Fruit fly (Drosophila melanogaster) whole organism, prepupa: ENCODE results near the gene Ccdc58.
A peak's percentile ranks its signal among the peaks of the same experiment; 100 is the strongest.

Experiments used
- Blimp-1 ChIP-seq: fragments of 200-800 bp; sonication (Bioruptor generic); optimal IDR thresholded peaks from 3 replicates; lab custom pipeline; 2017; ENCODE audit warnings: missing biosample characterization, missing genetic modification characterization, mild to moderate bottlenecking, moderate library complexity, missing genetic modification reagents
- CG10669 ChIP-seq: fragments of 200-800 bp; sonication (Bioruptor generic); optimal IDR thresholded peaks from 3 replicates; lab custom pipeline; 2018; ENCODE audit warnings: missing biosample characterization, mild to moderate bottlenecking, missing genetic modification characterization, moderate library complexity
- CG11294 ChIP-seq: fragments of 200-800 bp; sonication (Bioruptor generic); IDR thresholded peaks from 2 replicates; pipeline ENCODE4 v1.3.6; 2022; ENCODE audit warnings: missing biosample characterization, missing genetic modification characterization
- CG11762 ChIP-seq: fragments of 200-800 bp; sonication (Bioruptor generic); optimal IDR thresholded peaks from 3 replicates; lab custom pipeline; 2016; ENCODE audit warnings: missing biosample characterization, missing genetic modification characterization; ENCODE audit not compliant: insufficient read depth
- CG11902 ChIP-seq: fragments of 200-800 bp; sonication (Bioruptor generic); optimal IDR thresholded peaks from 3 replicates; lab custom pipeline; 2016; ENCODE audit warnings: missing biosample characterization, missing genetic modification characterization
- CG1621 ChIP-seq: fragments of 200-800 bp; sonication (Bioruptor generic); optimal IDR thresholded peaks from 3 replicates; lab custom pipeline; 2018; ENCODE audit warnings: missing biosample characterization, mild to moderate bottlenecking, missing genetic modification characterization
- CG16779 ChIP-seq: fragments of 200-800 bp; sonication (Bioruptor generic); optimal IDR thresholded peaks from 3 replicates; lab custom pipeline; 2017; ENCODE audit warnings: missing biosample characterization, mild to moderate bottlenecking, missing genetic modification characterization
- CG3032 ChIP-seq: fragments of 200-800 bp; optimal IDR thresholded peaks from 2 replicates; lab custom pipeline; 2019; ENCODE audit warnings: missing biosample characterization, mild to moderate bottlenecking, missing genetic modification characterization, moderate library complexity
- CG31627 ChIP-seq: fragments of 200-800 bp; sonication (Bioruptor generic); optimal IDR thresholded peaks from 3 replicates; lab custom pipeline; 2016; ENCODE audit warnings: missing biosample characterization, missing genetic modification characterization
- CG34406 ChIP-seq: fragments of 200-800 bp; sonication (Bioruptor generic); optimal IDR thresholded peaks from 3 replicates; lab custom pipeline; 2016; ENCODE audit warnings: missing biosample characterization, missing genetic modification characterization
- CG3919 ChIP-seq: fragments of 200-800 bp; sonication (Bioruptor generic); optimal IDR thresholded peaks from 3 replicates; lab custom pipeline; 2016; ENCODE audit warnings: missing biosample characterization, missing genetic modification characterization
- CG4318 ChIP-seq: fragments of 200-800 bp; sonication (Bioruptor generic); optimal IDR thresholded peaks from 3 replicates; lab custom pipeline; 2017; ENCODE audit warnings: missing biosample characterization, mild to moderate bottlenecking, missing genetic modification characterization
- CG6163 ChIP-seq: fragments of 200-800 bp; sonication (Bioruptor generic); IDR thresholded peaks from 3 replicates; pipeline ENCODE4 v1.3.6; 2022; ENCODE audit warnings: missing biosample characterization, missing genetic modification characterization
- CG6792 ChIP-seq: fragments of 200-800 bp; sonication (Bioruptor generic); optimal IDR thresholded peaks from 3 replicates; lab custom pipeline; 2016; ENCODE audit warnings: missing biosample characterization, missing genetic modification characterization
- CG6854 ChIP-seq: fragments of 200-800 bp; sonication (Bioruptor generic); optimal IDR thresholded peaks from 2 replicates; lab custom pipeline; 2017; ENCODE audit warnings: missing biosample characterization, mild to moderate bottlenecking, missing genetic modification characterization
- CG7368 ChIP-seq: fragments of 200-800 bp; sonication (Bioruptor generic); optimal IDR thresholded peaks from 3 replicates; lab custom pipeline; 2016; ENCODE audit warnings: missing biosample characterization, missing genetic modification characterization
- CG8319 ChIP-seq: fragments of 200-800 bp; sonication (Bioruptor generic); optimal IDR thresholded peaks from 3 replicates; lab custom pipeline; 2016; ENCODE audit warnings: missing biosample characterization, missing genetic modification characterization
- CG8632 ChIP-seq: fragments of 200-800 bp; sonication (Bioruptor generic); optimal IDR thresholded peaks from 3 replicates; lab custom pipeline; 2016; ENCODE audit warnings: missing biosample characterization, missing genetic modification characterization
- CG9139 ChIP-seq: fragments of 200-800 bp; sonication (Bioruptor generic); optimal IDR thresholded peaks from 3 replicates; lab custom pipeline; 2017; ENCODE audit warnings: missing biosample characterization, mild to moderate bottlenecking, missing genetic modification characterization
- Ets21C ChIP-seq: fragments of 200-800 bp; sonication (Bioruptor generic); optimal IDR thresholded peaks from 3 replicates; lab custom pipeline; 2016; ENCODE audit warnings: missing biosample characterization, missing genetic modification characterization
- Hr38 ChIP-seq: sonication (Bioruptor generic); optimal IDR thresholded peaks from 2 replicates; lab custom pipeline; 2016; ENCODE audit warnings: missing biosample characterization, missing genetic modification characterization
- Hr4 ChIP-seq: fragments of 200-800 bp; sonication (Bioruptor generic); optimal IDR thresholded peaks from 3 replicates; lab custom pipeline; 2016; ENCODE audit warnings: missing biosample characterization, missing genetic modification characterization
- Lpt ChIP-seq: fragments of 200-800 bp; sonication (Bioruptor generic); optimal IDR thresholded peaks from 3 replicates; lab custom pipeline; 2016; ENCODE audit warnings: missing biosample characterization, missing genetic modification characterization
- Met ChIP-seq: fragments of 200-800 bp; sonication (Bioruptor generic); optimal IDR thresholded peaks from 3 replicates; lab custom pipeline; 2016; ENCODE audit warnings: missing biosample characterization, missing genetic modification characterization
- Smox ChIP-seq: fragments of 200-800 bp; sonication (Bioruptor generic); optimal IDR thresholded peaks from 3 replicates; lab custom pipeline; 2016; ENCODE audit warnings: missing biosample characterization, missing genetic modification characterization
- Sox102F ChIP-seq: fragments of 200-800 bp; sonication (Bioruptor generic); optimal IDR thresholded peaks from 2 replicates; lab custom pipeline; 2016; ENCODE audit warnings: missing biosample characterization, mild to moderate bottlenecking, missing genetic modification characterization
- Sox15 ChIP-seq: fragments of 200-800 bp; sonication (Bioruptor generic); optimal IDR thresholded peaks from 3 replicates; lab custom pipeline; 2016; ENCODE audit warnings: missing biosample characterization, missing genetic modification characterization
- achi ChIP-seq: fragments of 200-800 bp; sonication (Bioruptor generic); optimal IDR thresholded peaks from 3 replicates; lab custom pipeline; 2016; ENCODE audit warnings: missing biosample characterization, missing genetic modification characterization
- acj6 ChIP-seq: fragments of 200-800 bp; sonication (Bioruptor generic); optimal IDR thresholded peaks from 3 replicates; lab custom pipeline; 2016; ENCODE audit warnings: missing biosample characterization, missing genetic modification characterization
- dac ChIP-seq: fragments of 200-800 bp; sonication (Bioruptor generic); optimal IDR thresholded peaks from 2 replicates; lab custom pipeline; 2017; ENCODE audit warnings: missing biosample characterization, mild to moderate bottlenecking, missing genetic modification characterization
- eg ChIP-seq: fragments of 200-800 bp; sonication (Bioruptor generic); IDR thresholded peaks from 3 replicates; pipeline ENCODE4 v1.3.6; 2022; ENCODE audit warnings: missing biosample characterization, missing genetic modification characterization
- esn ChIP-seq: fragments of 200-800 bp; sonication (Bioruptor generic); optimal IDR thresholded peaks from 2 replicates; lab custom pipeline; 2016; ENCODE audit warnings: missing biosample characterization, mild to moderate bottlenecking, missing genetic modification characterization, moderate library complexity
- fd59A ChIP-seq: fragments of 200-800 bp; sonication (Bioruptor generic); optimal IDR thresholded peaks from 2 replicates; lab custom pipeline; 2017; ENCODE audit warnings: missing biosample characterization, mild to moderate bottlenecking, missing genetic modification characterization, missing genetic modification reagents
- fd85E ChIP-seq: fragments of 200-800 bp; sonication (Bioruptor generic); optimal IDR thresholded peaks from 3 replicates; lab custom pipeline; 2016; ENCODE audit warnings: missing biosample characterization, missing genetic modification characterization
- lz ChIP-seq: fragments of 200-800 bp; sonication (Bioruptor generic); optimal IDR thresholded peaks from 3 replicates; lab custom pipeline; 2016; ENCODE audit warnings: missing biosample characterization, missing genetic modification characterization
- net ChIP-seq: fragments of 200-800 bp; sonication (Bioruptor generic); optimal IDR thresholded peaks from 3 replicates; lab custom pipeline; 2016; ENCODE audit warnings: missing biosample characterization, missing genetic modification characterization
- salr ChIP-seq, 2 experiments: fragments of 200-800 bp; sonication (Bioruptor generic); optimal IDR thresholded peaks; 3 replicates each; lab custom pipeline; 2016 to 2018; ENCODE audit warnings: missing biosample characterization in 2 of 2, missing genetic modification characterization in 2 of 2, mild to moderate bottlenecking in 1 of 2
- svp ChIP-seq: fragments of 200-800 bp; sonication (Bioruptor generic); peaks from one replicate; lab custom pipeline; 2016; ENCODE audit warnings: missing biosample characterization, missing genetic modification characterization

Ccdc58 gene

dm6 chr3L:19836375-19836937 is 31.5 kb downstream of the Ccdc58 start, which contains the start of gene kto:
Gene kto, plus strand, starts transcription at chr3L:19836614.
- TF ChIP-seq Lpt (no peak), esn (GFP tag; lab: Kevin White, UChicago) (no peak), fd59A (GFP tag; lab: Kevin White, UChicago) (no peak), fd85E (GFP tag; lab: Kevin White, UChicago) (no peak), CG1621 (tag; lab: Kevin White, UChicago) (no peak), CG8632 (GFP tag; lab: Kevin White, UChicago) (no peak), achi (GFP tag; lab: Kevin White, UChicago) (no peak), net (no peak), CG8319 (GFP tag; lab: Kevin White, UChicago) (no peak), CG34406 (GFP tag; lab: Kevin White, UChicago) (no peak)
- TF ChIP-seq, all 60 proteins: peak for 0

DNA sequence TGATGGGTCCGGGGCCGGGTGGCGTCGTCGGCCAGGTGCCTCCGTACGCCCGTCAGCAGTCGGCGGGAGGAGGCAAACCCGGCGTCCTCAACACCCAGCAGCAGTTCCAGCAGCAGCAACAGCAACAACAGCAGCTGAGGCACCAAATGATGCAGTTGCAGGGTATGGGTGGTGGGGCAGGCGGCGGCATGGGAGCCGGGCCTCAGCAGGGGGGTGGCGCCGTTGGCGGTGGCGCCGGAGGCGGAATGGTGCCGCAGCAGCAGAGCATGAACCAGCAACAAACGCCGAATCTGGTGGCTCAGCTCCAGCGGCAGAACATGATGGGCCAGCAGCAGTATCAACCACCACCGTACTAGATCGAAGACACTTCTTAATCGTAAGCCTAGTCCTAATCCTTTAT is 39.5 kb downstream of the Ccdc58 start:
- no peak for TF ChIP-seq CG11762 (GFP tag; lab: Kevin White, UChicago)
- TF ChIP-seq CG31627 = no peak
- TF ChIP-seq esn (GFP tag; lab: Kevin White, UChicago) = no peak
- no peak for TF ChIP-seq CG9139 (GFP tag; lab: Kevin White, UChicago)
- TF ChIP-seq CG8319 (GFP tag; lab: Kevin White, UChicago) = no peak
- no peak for TF ChIP-seq CG6854 (GFP tag; lab: Kevin White, UChicago)
- no peak for TF ChIP-seq CG11294 (GFP tag; lab: Robert Waterston, UW)
- no peak for TF ChIP-seq salr (GFP tag; optimal IDR thresholded peaks at IDR 0.05; lab: Kevin White, UChicago)
- no peak for TF ChIP-seq Hr4 (GFP tag; lab: Kevin White, UChicago)
- no peak for TF ChIP-seq CG7368 (GFP tag; lab: Kevin White, UChicago)
- no peak for TF ChIP-seq Smox (GFP tag; lab: Kevin White, UChicago)
- no peak for TF ChIP-seq svp (GFP tag; lab: Kevin White, UChicago)
- no peak for TF ChIP-seq Sox102F (GFP tag; lab: Kevin White, UChicago)
- TF ChIP-seq acj6 (GFP tag; lab: Kevin White, UChicago) = no peak
- no peak for TF ChIP-seq Sox15 (GFP tag; lab: Kevin White, UChicago)
- no peak for TF ChIP-seq fd59A (GFP tag; lab: Kevin White, UChicago)
- no peak for TF ChIP-seq CG6792 (GFP tag; lab: Kevin White, UChicago)
- TF ChIP-seq CG16779 (tag; lab: Kevin White, UChicago) = no peak
- no peak for TF ChIP-seq eg (GFP tag; lab: Robert Waterston, UW)
- TF ChIP-seq Met (GFP tag; lab: Kevin White, UChicago) = no peak

- no peak for TF ChIP-seq Met (GFP tag; lab: Kevin White, UChicago)
- TF ChIP-seq dac = no peak
- TF ChIP-seq CG4318 (GFP tag; lab: Kevin White, UChicago) = no peak
- TF ChIP-seq Hr38 (GFP tag; lab: Kevin White, UChicago) = no peak
- TF ChIP-seq eg (GFP tag; lab: Robert Waterston, UW) = no peak
- peak; percentile 49 for TF ChIP-seq lz (GFP tag; lab: Kevin White, UChicago)
- TF ChIP-seq net = no peak
- TF ChIP-seq CG10669 (GFP tag; lab: Kevin White, UChicago) = no peak
- no peak for TF ChIP-seq CG3919 (GFP tag; lab: Kevin White, UChicago)
- TF ChIP-seq CG7368 (GFP tag; lab: Kevin White, UChicago) = no peak
- TF ChIP-seq esn (GFP tag; lab: Kevin White, UChicago) = peak; percentile 66
- no peak for TF ChIP-seq CG9139 (GFP tag; lab: Kevin White, UChicago)
- no peak for TF ChIP-seq Blimp-1 (GFP tag; lab: Kevin White, UChicago)
- no peak for TF ChIP-seq CG11902
- peak; percentile 29; the same call in 1 of the 3 replicates for TF ChIP-seq CG6163
- TF ChIP-seq CG8319 (GFP tag; lab: Kevin White, UChicago) = no peak
- no peak for TF ChIP-seq CG3032
- no peak for TF ChIP-seq Ets21C
- TF ChIP-seq CG31627 = peak; percentile 3
Measured at dm6 chr3L:19845047-19845906, 40.3 kb downstream of the Ccdc58 start, which contains the start of gene Papss. Gene Papss, plus strand, starts transcription at chr3L:19845293.
